Fruit fly (Drosophila melanogaster): ENCODE data around the gene sd.

Gene sd

dm6 chrX:15802880-15803650, 1.1 kb upstream of the sd start (continued):
- TF ChIP-seq CG8765 (GFP tag; IDR thresholded peaks at IDR 0.05) (no peak), Elba2 (GFP tag; optimal IDR thresholded peaks at IDR 0.05) (no peak), Lim3 (GFP tag; IDR thresholded peaks at IDR 0.05) (no peak), Hr78 (GFP tag; optimal IDR thresholded peaks at IDR 0.05) (no peak), Bteb2 (GFP tag; optimal IDR thresholded peaks at IDR 0.05) (no peak), slbo (GFP tag; IDR thresholded peaks at IDR 0.05) (peak; percentile 41), fd96Cb (tag; optimal IDR thresholded peaks at IDR 0.05) (no peak), CG14050 (GFP tag; IDR thresholded peaks at IDR 0.05) (no peak), lbe (GFP tag; optimal IDR thresholded peaks at IDR 0.05) (no peak), TFAM (GFP tag; optimal IDR thresholded peaks at IDR 0.05) (no peak), CG10654 (GFP tag; optimal IDR thresholded peaks at IDR 0.05) (no peak), ara (GFP tag; IDR thresholded peaks at IDR 0.05) (no peak), CG42726 (GFP tag; IDR thresholded peaks at IDR 0.05; ENCODE audit: partially characterized antibody) (peak; percentile 32; the same call in 1 of the 2 replicates), onecut (GFP tag; IDR thresholded peaks at IDR 0.05) (no peak), repo (GFP tag; optimal IDR thresholded peaks at IDR 0.05) (no peak), hth (optimal IDR thresholded peaks at IDR 0.05) (no peak), CG9876 (GFP tag; optimal IDR thresholded peaks at IDR 0.05) (no peak), Dip3 (GFP tag; optimal IDR thresholded peaks at IDR 0.05) (no peak), odd (GFP tag; optimal IDR thresholded peaks at IDR 0.05) (no peak), peb (GFP tag; IDR thresholded peaks at IDR 0.05) (no peak), CG8281 (tag; optimal IDR thresholded peaks at IDR 0.05) (no peak), CG6683 (GFP tag; optimal IDR thresholded peaks at IDR 0.05) (no peak), CG5245 (GFP tag; optimal IDR thresholded peaks at IDR 0.05) (peak; percentile 3), aop (GFP tag; IDR thresholded peaks at IDR 0.05) (no peak), CG6175 (GFP tag; IDR thresholded peaks at IDR 0.05) (no peak), hkb (optimal IDR thresholded peaks at IDR 0.05) (no peak), hkb (GFP tag; IDR thresholded peaks at IDR 0.05) (no peak), Ravus (GFP tag; IDR thresholded peaks at IDR 0.05) (no peak), zfh2 (GFP tag; optimal IDR thresholded peaks at IDR 0.05) (no peak), HLH4C (GFP tag; IDR thresholded peaks at IDR 0.05; ENCODE audit: partially characterized antibody) (peak; percentile 70), Poxn (GFP tag; IDR thresholded peaks at IDR 0.05) (no peak), CG12219 (GFP tag; optimal IDR thresholded peaks at IDR 0.05) (no peak), inv (GFP tag; IDR thresholded peaks at IDR 0.05; ENCODE audit: partially characterized antibody) (peak; percentile 70), crp (GFP tag; optimal IDR thresholded peaks at IDR 0.05) (no peak), Asciz (GFP tag; optimal IDR thresholded peaks at IDR 0.05) (no peak), en (GFP tag; optimal IDR thresholded peaks at IDR 0.05) (no peak), slou (GFP tag; optimal IDR thresholded peaks at IDR 0.05) (no peak), Taf1 (GFP tag; IDR thresholded peaks at IDR 0.05) (no peak), pfk (GFP tag; optimal IDR thresholded peaks at IDR 0.05) (no peak), MTF-1 (GFP tag; optimal IDR thresholded peaks at IDR 0.05; ENCODE audit: borderline replicate concordance) (no peak), Fer2 (tag; optimal IDR thresholded peaks at IDR 0.05) (no peak), Dad (GFP tag; optimal IDR thresholded peaks at IDR 0.05) (no peak), CG10431 (GFP tag; optimal IDR thresholded peaks at IDR 0.05) (no peak), HHEX (GFP tag; optimal IDR thresholded peaks at IDR 0.05) (no peak), Lpt (GFP tag; optimal IDR thresholded peaks at IDR 0.05) (no peak), kah (GFP tag; optimal IDR thresholded peaks at IDR 0.05) (no peak), Ssrp (tag; optimal IDR thresholded peaks at IDR 0.05) (no peak), pros (GFP tag; optimal IDR thresholded peaks at IDR 0.05) (no peak), CG12942 (GFP tag; optimal IDR thresholded peaks at IDR 0.05) (no peak), CG4424 (GFP tag; optimal IDR thresholded peaks at IDR 0.05) (no peak), CG10462 (GFP tag; optimal IDR thresholded peaks at IDR 0.05) (no peak)
